Fruit fly (Drosophila melanogaster) whole organism, embryonic: ENCODE data around the gene Muc14A.

Experiments
- Aef1 ChIP-seq: fragments of 200-800 bp; sonication (Bioruptor generic); IDR thresholded peaks from 3 replicates; pipeline ENCODE4 v1.3.6; 2022; ENCODE audit warnings: missing biosample characterization, missing genetic modification characterization
- BEAF-32 ChIP-seq: fragments of 200-800 bp; sonication (Bioruptor generic); optimal IDR thresholded peaks from 3 replicates; lab custom pipeline; 2017; ENCODE audit warnings: missing biosample characterization, missing genetic modification characterization, mild to moderate bottlenecking, moderate library complexity, missing genetic modification reagents
- CG10979 ChIP-seq: fragments of 200-800 bp; sonication (Bioruptor generic); optimal IDR thresholded peaks from 2 replicates; lab custom pipeline; 2018; ENCODE audit warnings: missing biosample characterization, mild to moderate bottlenecking, missing genetic modification characterization, moderate library complexity
- CG11723 ChIP-seq: fragments of 200-800 bp; sonication (Bioruptor generic); optimal IDR thresholded peaks from 2 replicates; lab custom pipeline; 2017; ENCODE audit warnings: missing biosample characterization, mild to moderate bottlenecking, missing genetic modification characterization
- CG1233 ChIP-seq: fragments of 200-800 bp; sonication (Bioruptor generic); optimal IDR thresholded peaks from 4 replicates; lab custom pipeline; 2018; ENCODE audit warnings: missing biosample characterization, mild to moderate bottlenecking, missing genetic modification characterization
- CG15601 ChIP-seq: fragments of 200-800 bp; sonication (Bioruptor generic); optimal IDR thresholded peaks from 3 replicates; lab custom pipeline; 2019; ENCODE audit warnings: missing biosample characterization, mild to moderate bottlenecking, missing genetic modification characterization, moderate library complexity
- CG17186 ChIP-seq: fragments of 200-800 bp; sonication (Bioruptor generic); optimal IDR thresholded peaks from 3 replicates; lab custom pipeline; 2017; ENCODE audit warnings: missing biosample characterization, missing genetic modification reagents, missing genetic modification characterization
- CG17359 ChIP-seq: fragments of 200-800 bp; sonication (Bioruptor generic); optimal IDR thresholded peaks from 3 replicates; lab custom pipeline; 2018; ENCODE audit warnings: missing biosample characterization, mild to moderate bottlenecking, missing genetic modification characterization, moderate library complexity
- CG18619 ChIP-seq: fragments of 200-800 bp; sonication (Bioruptor generic); optimal IDR thresholded peaks from 3 replicates; lab custom pipeline; 2017; ENCODE audit warnings: missing biosample characterization, mild to moderate bottlenecking, missing genetic modification characterization
- CG32767 ChIP-seq: fragments of 200-800 bp; sonication (Bioruptor generic); IDR thresholded peaks from 2 replicates; pipeline ENCODE4 v1.3.6; 2022; ENCODE audit warnings: missing biosample characterization, missing genetic modification characterization
- CG3995 ChIP-seq: fragments of 200-800 bp; sonication (Bioruptor generic); optimal IDR thresholded peaks from 3 replicates; lab custom pipeline; 2016; ENCODE audit warnings: missing biosample characterization, missing genetic modification characterization
- CG4730 ChIP-seq: fragments of 200-800 bp; sonication (Bioruptor generic); IDR thresholded peaks from 2 replicates; pipeline ENCODE4 v1.3.6; 2022; ENCODE audit warnings: missing biosample characterization, missing genetic modification characterization
- CG6254 ChIP-seq: fragments of 200-800 bp; sonication (Bioruptor generic); optimal IDR thresholded peaks from 3 replicates; lab custom pipeline; 2017; ENCODE audit warnings: mild to moderate bottlenecking, missing biosample characterization, missing genetic modification reagents, missing genetic modification characterization
- CG7786 ChIP-seq: fragments of 200-800 bp; sonication (Bioruptor generic); optimal IDR thresholded peaks from 2 replicates; lab custom pipeline; 2016; ENCODE audit warnings: missing biosample characterization, missing genetic modification characterization
- CG8924 ChIP-seq: fragments of 200-800 bp; optimal IDR thresholded peaks from 3 replicates; lab custom pipeline; 2019; ENCODE audit warnings: missing biosample characterization, mild to moderate bottlenecking, missing genetic modification characterization, moderate library complexity
- CTCF ChIP-seq: fragments of 200-800 bp; sonication (Bioruptor generic); optimal IDR thresholded peaks from 2 replicates; lab custom pipeline; 2017; ENCODE audit warnings: missing biosample characterization, mild to moderate bottlenecking, missing genetic modification characterization, moderate library complexity
- Dbx ChIP-seq: fragments of 200-800 bp; sonication (Bioruptor generic); IDR thresholded peaks from 3 replicates; pipeline ENCODE4 v1.3.6; 2022; ENCODE audit warnings: missing biosample characterization, missing genetic modification characterization
- Dll ChIP-seq: fragments of 200-800 bp; sonication (Bioruptor generic); IDR thresholded peaks from 4 replicates; pipeline ENCODE4 v1.3.6; 2022; ENCODE audit warnings: missing biosample characterization, missing genetic modification characterization; ENCODE audit not compliant: partially characterized antibody
- ERR ChIP-seq: fragments of 200-800 bp; sonication (Bioruptor generic); optimal IDR thresholded peaks from 2 replicates; lab custom pipeline; 2016; ENCODE audit warnings: missing biosample characterization, missing genetic modification characterization
- GATAe ChIP-seq: fragments of 200-800 bp; sonication (Bioruptor generic); conservative IDR thresholded peaks from 2 replicates; pipeline ENCODE4 v1.3.6; 2022; ENCODE audit warnings: missing biosample characterization, missing genetic modification characterization
- H2.0 ChIP-seq: fragments of 200-800 bp; sonication (Bioruptor generic); IDR thresholded peaks from 2 replicates; pipeline ENCODE4 v1.3.6; 2022; ENCODE audit warnings: missing biosample characterization, missing genetic modification characterization
- HHEX ChIP-seq: fragments of 200-800 bp; sonication (Bioruptor generic); optimal IDR thresholded peaks from 3 replicates; lab custom pipeline; 2017; ENCODE audit warnings: missing biosample characterization, mild to moderate bottlenecking, missing genetic modification characterization, missing genetic modification reagents
- Hr78 ChIP-seq, 2 experiments: fragments of 200-800 bp in 1 of 2; fragments of >200 bp in 1 of 2; sonication (Bioruptor generic) in 1 of 2; optimal IDR thresholded peaks; 2 replicates each; lab custom pipeline; 2017 to 2019; ENCODE audit warnings: missing biosample characterization in 2 of 2, missing genetic modification characterization in 2 of 2, mild to moderate bottlenecking in 1 of 2, moderate library complexity in 1 of 2
- Kr ChIP-seq: fragments of 200-800 bp; sonication (Bioruptor generic); optimal IDR thresholded peaks from 2 replicates; lab custom pipeline; 2017; ENCODE audit warnings: missing biosample characterization, mild to moderate bottlenecking, missing genetic modification characterization
- Lpt ChIP-seq: fragments of >200 bp; optimal IDR thresholded peaks from 2 replicates; lab custom pipeline; 2018; ENCODE audit warnings: missing biosample characterization, missing genetic modification characterization
- Mes4 ChIP-seq: fragments of 200-800 bp; sonication (Bioruptor generic); optimal IDR thresholded peaks from 2 replicates; lab custom pipeline; 2016; ENCODE audit warnings: missing biosample characterization, missing genetic modification characterization
- Scr ChIP-seq: fragments of 200-800 bp; sonication (Bioruptor generic); IDR thresholded peaks from 2 replicates; pipeline ENCODE4 v1.3.6; 2022; ENCODE audit warnings: missing biosample characterization, missing genetic modification characterization; ENCODE audit not compliant: partially characterized antibody
- Sin3A ChIP-seq: fragments of >200 bp; optimal IDR thresholded peaks from 2 replicates; lab custom pipeline; 2018
- Sry-β ChIP-seq: fragments of 200-800 bp; sonication (Bioruptor generic); optimal IDR thresholded peaks from 2 replicates; lab custom pipeline; 2018; ENCODE audit warnings: missing biosample characterization, mild to moderate bottlenecking, missing genetic modification characterization, moderate library complexity
- ac ChIP-seq: fragments of 200-800 bp; sonication (Bioruptor generic); optimal IDR thresholded peaks from 3 replicates; lab custom pipeline; 2017; ENCODE audit warnings: missing biosample characterization, mild to moderate bottlenecking, missing genetic modification characterization
- chn ChIP-seq: fragments of 200-800 bp; sonication (Bioruptor generic); optimal IDR thresholded peaks from 2 replicates; lab custom pipeline; 2016; ENCODE audit warnings: missing biosample characterization, missing genetic modification characterization
- crp ChIP-seq, 2 experiments: fragments of 200-800 bp; sonication (Bioruptor generic); optimal IDR thresholded peaks; 2 replicates in 1 of 2; 3 replicates in 1 of 2; lab custom pipeline; 2017; ENCODE audit warnings: missing biosample characterization in 2 of 2, missing genetic modification characterization in 2 of 2, mild to moderate bottlenecking in 1 of 2, moderate library complexity in 1 of 2
- dmrt11E ChIP-seq: fragments of 200-800 bp; sonication (Bioruptor generic); optimal IDR thresholded peaks from 3 replicates; lab custom pipeline; 2018; ENCODE audit warnings: missing biosample characterization, mild to moderate bottlenecking, missing genetic modification characterization, moderate library complexity
- eve ChIP-seq, 2 experiments: fragments of >200 bp; optimal IDR thresholded peaks; 2 replicates each; lab custom pipeline; 2017; ENCODE audit warnings: missing biosample characterization in 2 of 2, missing genetic modification characterization in 2 of 2
- exex ChIP-seq: fragments of 200-800 bp; sonication (Bioruptor generic); optimal IDR thresholded peaks from 4 replicates; lab custom pipeline; 2018; ENCODE audit warnings: missing biosample characterization, mild to moderate bottlenecking, missing genetic modification characterization, moderate library complexity
- gem ChIP-seq: fragments of 200-800 bp; sonication (Bioruptor generic); optimal IDR thresholded peaks from 2 replicates; lab custom pipeline; 2019; ENCODE audit warnings: missing biosample characterization, mild to moderate bottlenecking, missing genetic modification characterization, moderate library complexity
- gro ChIP-seq: fragments of 200-800 bp; sonication (Bioruptor generic); optimal IDR thresholded peaks from 2 replicates; lab custom pipeline; 2016; ENCODE audit warnings: missing biosample characterization, missing genetic modification characterization
- hbn ChIP-seq: fragments of 200-800 bp; sonication (Bioruptor generic); IDR thresholded peaks from 2 replicates; pipeline ENCODE4 v1.3.6; 2022; ENCODE audit warnings: missing biosample characterization, missing genetic modification characterization; ENCODE audit not compliant: partially characterized antibody
- org-1 ChIP-seq: fragments of 200-800 bp; sonication (Bioruptor generic); optimal IDR thresholded peaks from 2 replicates; lab custom pipeline; 2017; ENCODE audit warnings: missing biosample characterization, missing genetic modification characterization
- phol ChIP-seq: fragments of 200-800 bp; sonication (Bioruptor generic); optimal IDR thresholded peaks from 3 replicates; lab custom pipeline; 2018; ENCODE audit warnings: missing biosample characterization, mild to moderate bottlenecking, missing genetic modification characterization, moderate library complexity
- pum ChIP-seq: fragments of 200-800 bp; sonication (Bioruptor generic); optimal IDR thresholded peaks from 2 replicates; lab custom pipeline; 2016; ENCODE audit warnings: missing biosample characterization, missing genetic modification characterization
- row ChIP-seq: fragments of 200-800 bp; sonication (Bioruptor generic); IDR thresholded peaks from 3 replicates; pipeline ENCODE4 v1.3.6; 2022; ENCODE audit warnings: missing biosample characterization, missing genetic modification characterization
- salm ChIP-seq: fragments of 200-800 bp; sonication (Bioruptor generic); optimal IDR thresholded peaks from 2 replicates; lab custom pipeline; 2018; ENCODE audit warnings: missing biosample characterization, mild to moderate bottlenecking, missing genetic modification characterization
- schlank ChIP-seq: fragments of 200-800 bp; sonication (Bioruptor generic); optimal IDR thresholded peaks from 2 replicates; lab custom pipeline; 2018; ENCODE audit warnings: missing biosample characterization, mild to moderate bottlenecking, missing genetic modification characterization
- seq ChIP-seq: fragments of 200-800 bp; sonication (Bioruptor generic); IDR thresholded peaks from 2 replicates; pipeline ENCODE4 v1.3.6; 2022; ENCODE audit warnings: missing biosample characterization, missing genetic modification characterization
- sna ChIP-seq: fragments of 200-800 bp; sonication (Bioruptor generic); IDR thresholded peaks from 2 replicates; pipeline ENCODE4 v1.3.6; 2022; ENCODE audit warnings: missing biosample characterization, missing genetic modification characterization; ENCODE audit not compliant: partially characterized antibody
- stc ChIP-seq: fragments of 200-800 bp; sonication (Bioruptor generic); IDR thresholded peaks from 2 replicates; pipeline ENCODE4 v1.3.6; 2022; ENCODE audit warnings: missing biosample characterization, missing genetic modification characterization
- toy ChIP-seq: fragments of 200-800 bp; sonication (Bioruptor generic); IDR thresholded peaks from 2 replicates; pipeline ENCODE4 v1.3.6; 2022; ENCODE audit warnings: missing biosample characterization, missing genetic modification characterization
- wek ChIP-seq: fragments of 200-800 bp; sonication (Bioruptor generic); optimal IDR thresholded peaks from 3 replicates; lab custom pipeline; 2018; ENCODE audit warnings: missing biosample characterization, mild to moderate bottlenecking, missing genetic modification characterization, moderate library complexity
- zfh1 ChIP-seq: fragments of 200-800 bp; sonication (Bioruptor generic); IDR thresholded peaks from 3 replicates; pipeline ENCODE4 v1.3.6; 2022; ENCODE audit warnings: missing biosample characterization, missing genetic modification characterization

Muc14A gene

DNA sequence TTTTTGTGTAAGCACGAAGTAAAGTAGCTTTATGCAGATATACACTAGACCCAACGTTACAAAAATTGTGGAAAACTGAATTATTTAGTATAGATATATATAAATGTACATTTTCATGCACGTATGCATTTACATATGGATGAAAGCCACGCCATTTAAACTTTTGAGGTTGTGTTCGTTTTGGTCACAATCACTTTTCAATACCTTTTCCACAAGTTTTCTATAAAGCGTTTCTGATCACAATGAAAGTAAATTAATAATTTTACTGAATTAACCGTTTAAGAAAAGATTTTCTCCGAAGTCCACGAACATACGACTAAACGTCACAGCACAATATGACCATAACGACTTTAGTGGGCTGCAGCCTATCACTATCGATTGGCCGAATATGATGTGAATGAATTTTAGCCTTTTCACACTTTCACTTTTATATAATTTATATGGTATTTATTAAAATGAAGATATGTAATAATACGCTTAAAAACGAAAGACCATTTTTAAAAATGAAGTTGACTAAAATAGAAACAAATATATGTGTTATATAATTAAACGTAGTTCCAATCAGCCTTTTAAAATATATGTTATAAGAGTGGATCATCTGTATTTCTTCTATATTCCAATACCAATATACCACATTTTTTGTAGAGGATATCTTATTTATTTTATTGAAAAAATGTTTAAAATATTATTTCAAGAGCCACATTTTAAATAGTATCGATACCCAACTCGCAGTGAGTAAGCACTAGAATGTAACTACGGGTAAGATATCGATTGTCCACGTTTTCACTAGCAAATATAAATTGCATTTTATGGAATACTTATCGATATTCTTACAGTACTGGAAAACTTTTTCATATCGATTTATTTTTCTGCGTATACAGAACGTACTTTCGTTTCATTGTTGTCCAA is 17.0 kb upstream of the Muc14A start, which contains the start of the genes CG46312, eIF5 and exd (continued):
- TF ChIP-seq CG11723 (GFP tag; lab: Kevin White, UChicago) (no peak), toy (GFP tag; lab: Robert Waterston, UW) (no peak), CG7786 (GFP tag; lab: Kevin White, UChicago) (no peak), BEAF-32 (GFP tag; lab: Kevin White, UChicago) (peak; percentile 82), exex (tag; lab: Kevin White, UChicago) (no peak), dmrt11E (tag; lab: Kevin White, UChicago) (peak; percentile 21), sna (GFP tag; lab: Robert Waterston, UW) (0 out of 2 replicates have a peak, but pooled peaks have one; percentile 23), CG8924 (tag; lab: Kevin White, UChicago) (peak; percentile 14), ERR (GFP tag; lab: Kevin White, UChicago) (no peak), ac (GFP tag; lab: Kevin White, UChicago) (no peak), CG32767 (GFP tag; lab: Robert Waterston, UW) (no peak), gem (tag; lab: Kevin White, UChicago) (peak; percentile 52), CTCF (no peak), Hr78 (GFP tag; optimal IDR thresholded peaks at IDR 0.05; lab: Kevin White, UChicago) (no peak), Aef1 (no peak), Lpt (GFP tag; lab: Kevin White, UChicago) (no peak), CG1233 (no peak), CG17359 (tag; lab: Kevin White, UChicago) (no peak), Sin3A (lab: Kevin White, UChicago) (no peak), Kr (GFP tag; lab: Kevin White, UChicago) (no peak), phol (peak; percentile 23), chn (GFP tag; lab: Kevin White, UChicago) (no peak), wek (GFP tag; lab: Kevin White, UChicago) (no peak), CG3995 (peak; percentile 12), row (GFP tag; lab: Robert Waterston, UW) (peak; percentile 47), pum (GFP tag; lab: Kevin White, UChicago) (no peak), eve (GFP tag; optimal IDR thresholded peaks at IDR 0.05; lab: Kevin White, UChicago) (no peak), gro (GFP tag; lab: Kevin White, UChicago) (no peak), Mes4 (GFP tag; lab: Kevin White, UChicago) (no peak), CG15601 (tag; lab: Kevin White, UChicago) (no peak), crp (GFP tag; optimal IDR thresholded peaks at IDR 0.05; lab: Kevin White, UChicago) (no peak), Sry-β (no peak), HHEX (GFP tag; lab: Kevin White, UChicago) (no peak), CG6254 (GFP tag; lab: Kevin White, UChicago) (no peak), schlank (tag; lab: Kevin White, UChicago) (no peak)
- TF ChIP-seq, all 482 proteins: peak for 75

DNA sequence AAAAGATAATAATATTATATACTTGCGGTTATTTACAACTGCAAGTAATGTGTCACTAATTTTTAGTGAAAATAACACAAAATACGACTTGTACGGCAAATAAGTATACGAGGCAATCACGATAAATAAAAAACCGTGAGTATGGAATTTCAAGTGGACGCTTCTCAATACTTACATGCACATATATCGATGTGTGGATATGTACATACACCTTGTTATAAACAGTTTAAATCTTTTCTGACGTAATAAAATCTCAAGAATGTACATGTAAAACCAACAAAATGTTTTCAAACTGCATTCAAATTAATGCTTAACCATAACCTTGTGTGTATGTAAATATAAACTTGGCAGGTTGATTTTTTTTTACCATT is 16.4 kb upstream of the Muc14A start:
- TF ChIP-seq GATAe (no peak), H2.0 (GFP tag; lab: Robert Waterston, UW) (no peak), org-1 (GFP tag; lab: Kevin White, UChicago) (no peak), CG10979 (tag; lab: Kevin White, UChicago) (no peak), CG17186 (GFP tag; lab: Kevin White, UChicago) (no peak), seq (no peak), salm (tag; lab: Kevin White, UChicago) (no peak), Scr (GFP tag; lab: Robert Waterston, UW) (0 out of 2 replicates have a peak, but pooled peaks have one; percentile 14), CG4730 (GFP tag; lab: Robert Waterston, UW) (no peak), CG32767 (GFP tag; lab: Robert Waterston, UW) (peak; percentile 52; the same call in 1 of the 2 replicates), zfh1 (GFP tag; lab: Robert Waterston, UW) (no peak), hbn (no peak; the same call in 1 of the 2 replicates), Dll (GFP tag; lab: Robert Waterston, UW) (0 out of 4 replicates have a peak, but pooled peaks have one; percentile 21), stc (GFP tag; lab: Robert Waterston, UW) (no peak), Dbx (GFP tag; lab: Robert Waterston, UW) (no peak), CG18619 (no peak)
